Worm (Caenorhabditis elegans): ENCODE results near the gene cpt-6.
A peak's percentile ranks its signal among the peaks of the same experiment; 100 is the strongest.

cpt-6 gene

DNA sequence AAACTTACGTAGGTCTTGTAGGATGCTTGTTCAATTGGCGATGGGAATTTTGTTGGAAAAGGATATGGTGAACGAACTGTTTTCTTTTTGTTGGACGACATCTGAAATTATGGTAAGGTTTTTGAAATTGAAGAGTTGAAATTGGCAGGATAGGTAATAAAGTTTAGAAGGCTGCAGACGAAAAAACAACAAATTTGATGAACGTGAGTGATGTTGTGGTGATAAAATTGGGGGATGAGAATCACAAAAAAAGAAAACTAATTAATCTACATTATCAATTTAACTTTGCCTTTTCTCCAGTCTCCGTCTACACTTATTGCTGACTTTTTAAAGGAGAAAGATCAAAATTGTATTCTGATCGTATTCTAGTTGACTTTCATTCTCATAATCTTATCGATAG lies at the start of gene cpt-6:
Gene cpt-6, minus strand, starts transcription at position 101 of the 400 bp plus-strand sequence.
- TF ChIP-seq lim-7 (GFP tag; IDR thresholded peaks at IDR 0.05): no peak

DNA sequence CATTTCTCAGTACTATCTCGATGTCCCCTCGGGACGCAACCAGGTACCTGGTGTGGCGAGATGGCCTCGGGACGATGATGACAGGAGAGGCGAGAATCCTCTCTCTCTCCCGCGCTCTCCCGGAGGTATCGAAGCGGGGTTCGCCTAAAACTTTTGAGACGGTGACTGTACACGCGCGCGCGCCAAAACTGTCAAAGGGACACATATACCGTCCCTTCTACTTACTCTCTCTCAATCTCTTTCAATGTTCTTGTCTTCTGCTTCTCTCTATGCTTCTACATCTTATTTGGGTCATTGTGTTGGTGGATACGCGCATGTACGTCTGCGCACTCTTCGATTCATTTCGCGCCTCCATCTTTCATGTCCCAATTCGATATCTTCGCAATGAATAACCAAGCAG lies 48.2 kb upstream of the cpt-6 start:
- peak; percentile 66 for TF ChIP-seq mxl-3 (GFP tag; optimal IDR thresholded peaks at IDR 0.05)
- TF ChIP-seq hlh-11 (tag; optimal IDR thresholded peaks at IDR 0.05): peak; percentile 46
- no peak for TF ChIP-seq mdl-1 (tag; optimal IDR thresholded peaks at IDR 0.05)
- 0 out of 2 replicates have a peak, but pooled peaks have one; percentile 27 for TF ChIP-seq egl-43 (GFP tag; IDR thresholded peaks at IDR 0.05)
- TF ChIP-seq lir-3 (tag; optimal IDR thresholded peaks at IDR 0.05): no peak
- peak in 1 of 2 experiments; percentile 97 for TF ChIP-seq unc-62 (GFP tag; optimal IDR thresholded peaks at IDR 0.05 in 1 of 2)
- TF ChIP-seq unc-62 (tag; optimal IDR thresholded peaks at IDR 0.05): no peak
- peak; percentile 72 for TF ChIP-seq aha-1 (tag)
- TF ChIP-seq nhr-10 (tag; optimal IDR thresholded peaks at IDR 0.05): no peak
- peak; percentile 14 for TF ChIP-seq nhr-25 (tag; optimal IDR thresholded peaks at IDR 0.05; ENCODE audit: borderline replicate concordance, insufficient read depth)
- TF ChIP-seq lsy-2 (tag; optimal IDR thresholded peaks at IDR 0.05): peak in 1 of 2 experiments; percentile 10
- TF ChIP-seq set-16 (GFP tag; IDR thresholded peaks at IDR 0.05): peak; percentile 90
- TF ChIP-seq hlh-30 (tag; optimal IDR thresholded peaks at IDR 0.05; ENCODE audit: insufficient read depth): peak; percentile 45
- no peak for TF ChIP-seq fkh-10 (GFP tag; optimal IDR thresholded peaks at IDR 0.05)
- TF ChIP-seq dmd-9 (GFP tag; IDR thresholded peaks at IDR 0.05): no peak

DNA sequence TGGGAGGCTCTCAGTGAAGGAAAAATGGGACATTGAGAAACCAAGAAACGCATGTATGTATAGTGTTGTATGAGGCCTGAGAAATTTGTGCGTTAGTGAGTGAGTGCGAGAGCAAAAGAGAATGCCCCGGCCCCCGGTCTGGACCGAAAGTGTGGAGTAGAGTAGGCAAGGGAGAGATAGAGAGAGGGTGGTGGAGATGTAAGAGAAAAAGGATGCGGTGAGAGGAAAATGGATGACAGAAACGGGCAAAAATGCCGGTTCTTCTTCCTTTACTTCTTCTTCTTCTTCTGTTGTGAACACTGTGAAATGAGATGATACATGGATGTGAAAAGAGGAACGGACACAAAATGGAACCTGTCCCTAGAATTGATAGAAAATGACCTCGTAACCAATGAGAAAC lies 44.6 kb upstream of the cpt-6 start:
- TF ChIP-seq egl-43 (GFP tag; IDR thresholded peaks at IDR 0.05): 0 out of 2 replicates have a peak, but pooled peaks have one; percentile 58
- TF ChIP-seq F44E2.7 (GFP tag; IDR thresholded peaks at IDR 0.05): no peak
- no peak for TF ChIP-seq pha-4 (GFP tag; IDR thresholded peaks at IDR 0.05)
- TF ChIP-seq pha-4 (tag; optimal IDR thresholded peaks at IDR 0.05): no peak
- no peak for TF ChIP-seq attf-4 (tag; optimal IDR thresholded peaks at IDR 0.05)
- no peak for TF ChIP-seq gei-8 (GFP tag; optimal IDR thresholded peaks at IDR 0.05)
- TF ChIP-seq lin-29 (GFP tag; IDR thresholded peaks at IDR 0.05): no peak
- TF ChIP-seq set-16 (GFP tag; IDR thresholded peaks at IDR 0.05): no peak
- no peak for TF ChIP-seq daf-8 (GFP tag; IDR thresholded peaks at IDR 0.05)
- peak; percentile 21 for TF ChIP-seq nhr-11 (tag; optimal IDR thresholded peaks at IDR 0.05)
- TF ChIP-seq hif-1 (tag; optimal IDR thresholded peaks at IDR 0.05): no peak
- TF ChIP-seq ceh-82 (tag; optimal IDR thresholded peaks at IDR 0.05): no peak
- TF ChIP-seq mxl-3 (GFP tag; optimal IDR thresholded peaks at IDR 0.05): peak; percentile 57
- TF ChIP-seq fkh-10 (GFP tag; optimal IDR thresholded peaks at IDR 0.05): no peak
- no peak for TF ChIP-seq nhr-42 (GFP tag; IDR thresholded peaks at IDR 0.05)
- no peak for TF ChIP-seq unc-39 (tag; optimal IDR thresholded peaks at IDR 0.05)
- no peak for TF ChIP-seq F49E8.2 (tag; optimal IDR thresholded peaks at IDR 0.05; ENCODE audit: borderline replicate concordance)
- no peak for TF ChIP-seq D1046.2 (GFP tag; IDR thresholded peaks at IDR 0.05)
- no peak for TF ChIP-seq ces-1 (GFP tag; optimal IDR thresholded peaks at IDR 0.05)
- TF ChIP-seq spr-1 (tag; optimal IDR thresholded peaks at IDR 0.05): no peak
- no peak for TF ChIP-seq Y5F2A.4 (GFP tag; optimal IDR thresholded peaks at IDR 0.05)
- no peak for TF ChIP-seq lin-1 (GFP tag; IDR thresholded peaks at IDR 0.05)
- no peak for TF ChIP-seq ZK337.2 (GFP tag; IDR thresholded peaks at IDR 0.05)
- no peak for TF ChIP-seq nhr-6 (tag; optimal IDR thresholded peaks at IDR 0.05)
- peak; percentile 10 for TF ChIP-seq F37D6.2 (tag; optimal IDR thresholded peaks at IDR 0.05)
- no peak for TF ChIP-seq nhr-28 (tag; optimal IDR thresholded peaks at IDR 0.05)
- peak in 1 of 2 experiments; percentile 89 for TF ChIP-seq unc-62 (GFP tag; optimal IDR thresholded peaks at IDR 0.05 in 1 of 2)
- TF ChIP-seq unc-62 (tag; optimal IDR thresholded peaks at IDR 0.05): no peak
- no peak for TF ChIP-seq nhr-111 (GFP tag; optimal IDR thresholded peaks at IDR 0.05)
- no peak for TF ChIP-seq madf-5 (GFP tag; IDR thresholded peaks at IDR 0.05)
- no peak for TF ChIP-seq duxl-1 (tag; optimal IDR thresholded peaks at IDR 0.05; ENCODE audit: poor library complexity)
- no peak for TF ChIP-seq saeg-2 (GFP tag; IDR thresholded peaks at IDR 0.05)
- no peak for TF ChIP-seq fos-1 (tag; optimal IDR thresholded peaks at IDR 0.05)
- TF ChIP-seq zip-11 (GFP tag; IDR thresholded peaks at IDR 0.05): no peak
- TF ChIP-seq mxl-2 (GFP tag; conservative IDR thresholded peaks at IDR 0.05): no peak
- no peak for TF ChIP-seq T26A8.4 (GFP tag; IDR thresholded peaks at IDR 0.05)
- TF ChIP-seq ztf-7 (tag; optimal IDR thresholded peaks at IDR 0.05): no peak
- TF ChIP-seq pqm-1 (tag; optimal IDR thresholded peaks at IDR 0.05): no peak

All from whole organism, L4 larva.